Worm (Caenorhabditis elegans): ENCODE measurements around the gene hot-9.

DNA sequence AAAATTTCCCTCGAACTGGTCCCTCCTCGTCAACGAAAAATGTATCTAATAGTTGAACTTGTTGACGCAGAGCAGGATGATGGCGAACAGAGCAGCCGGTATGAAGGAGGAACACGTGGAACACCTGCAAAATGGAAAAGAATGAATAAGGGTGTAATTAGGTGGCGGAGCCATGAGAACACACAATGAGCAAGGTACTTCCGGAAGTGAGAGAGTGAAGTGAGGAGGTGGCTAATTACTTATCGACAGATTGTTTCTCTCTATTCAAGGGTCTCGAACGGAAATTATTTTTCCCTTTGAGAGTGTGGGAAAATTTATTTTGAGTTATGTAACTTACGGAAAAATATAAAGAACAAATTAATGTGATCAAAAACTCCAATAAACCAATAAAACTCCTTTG, 48.2 kb upstream of the hot-9 start:
- TF ChIP-seq tra-4 (tag; optimal IDR thresholded peaks at IDR 0.05) (no peak), tbx-11 (GFP tag; IDR thresholded peaks at IDR 0.05) (no peak), ama-1 (optimal IDR thresholded peaks at IDR 0.05) (no peak), flt-1 (GFP tag; IDR thresholded peaks at IDR 0.05) (no peak), hnd-1 (tag; optimal IDR thresholded peaks at IDR 0.05) (no peak), F13C5.2 (tag; optimal IDR thresholded peaks at IDR 0.05) (no peak)

Data from whole organism, early embryonic.